Worm (Caenorhabditis elegans) whole organism, L2 larva: ENCODE results near the gene sng-1.

Experiments
- Y55F3AM.14 ChIP-seq: fragments of 200-800 bp; sonication (Bioruptor generic); optimal IDR thresholded peaks from 2 replicates; lab custom pipeline; 2018; ENCODE audit warnings: mild to moderate bottlenecking, missing genetic modification characterization, missing compliant biosample characterization
- ZK546.5 ChIP-seq: sonication (generic microtip); optimal IDR thresholded peaks from 2 replicates; lab custom pipeline; 2017; ENCODE audit warnings: missing biosample characterization, missing genetic modification characterization
- aly-2 ChIP-seq: fragments of 150-350 bp; optimal IDR thresholded peaks from 2 replicates; lab custom pipeline; 2014; ENCODE audit warnings: missing biosample characterization, missing genetic modification characterization
- ceh-16 ChIP-seq: fragments of 150-350 bp; optimal IDR thresholded peaks from 2 replicates; lab custom pipeline; 2014; ENCODE audit warnings: missing biosample characterization, missing genetic modification characterization
- dmd-4 ChIP-seq: sonication (generic microtip); optimal IDR thresholded peaks from 2 replicates; lab custom pipeline; 2017; ENCODE audit warnings: missing biosample characterization, missing genetic modification characterization
- elt-1 ChIP-seq: fragments of 150-350 bp; optimal IDR thresholded peaks from 2 replicates; lab custom pipeline; 2014; ENCODE audit warnings: missing biosample characterization, missing genetic modification characterization
- nhr-12 ChIP-seq: fragments of 150-350 bp; optimal IDR thresholded peaks from 2 replicates; lab custom pipeline; 2014; ENCODE audit warnings: missing biosample characterization, missing genetic modification characterization
- nhr-77 ChIP-seq: fragments of 150-350 bp; optimal IDR thresholded peaks from 2 replicates; lab custom pipeline; 2014; ENCODE audit warnings: missing biosample characterization, missing genetic modification characterization
- skn-1 ChIP-seq: sonication (generic microtip); optimal IDR thresholded peaks from 2 replicates; lab custom pipeline; 2017; ENCODE audit warnings: missing biosample characterization, missing genetic modification characterization
- zag-1 ChIP-seq: fragments of 150-350 bp; optimal IDR thresholded peaks from 2 replicates; lab custom pipeline; 2014; ENCODE audit warnings: missing biosample characterization, missing genetic modification characterization

DNA sequence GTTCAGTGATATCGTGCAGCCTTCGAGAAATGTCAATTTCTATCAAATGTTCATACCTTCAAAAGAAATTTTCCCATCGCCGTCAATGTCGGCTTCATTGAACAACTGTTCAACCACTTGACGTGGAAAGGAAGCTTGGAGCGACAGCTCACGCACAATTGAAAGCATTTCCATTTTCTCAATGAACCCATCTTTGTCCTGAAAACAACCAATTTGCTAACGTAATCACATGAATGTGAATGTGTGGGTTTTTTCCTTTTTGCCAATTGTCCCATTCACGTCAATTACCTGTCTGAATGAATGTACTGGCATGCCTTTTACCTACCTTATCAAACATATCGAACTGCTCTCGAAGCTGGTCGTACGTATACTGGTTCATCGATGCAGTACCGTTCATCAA lies 31.1 kb upstream of the sng-1 start:
- TF ChIP-seq aly-2 (tag; lab: Kevin White, UChicago) = no peak
- no peak for TF ChIP-seq skn-1
- TF ChIP-seq Y55F3AM.14 = no peak
- TF ChIP-seq ZK546.5 (tag; lab: Kevin White, UChicago) = no peak
- TF ChIP-seq zag-1 (tag; lab: Kevin White, UChicago) = no peak
- no peak for TF ChIP-seq nhr-77
- TF ChIP-seq ceh-16 (tag; lab: Kevin White, UChicago) = no peak
- no peak for TF ChIP-seq nhr-12
- TF ChIP-seq dmd-4 (tag; lab: Kevin White, UChicago) = no peak
- TF ChIP-seq elt-1 = no peak
